Worm (Caenorhabditis elegans) whole organism, L2 larva: ENCODE measurements around the gene T20B12.5.
A peak's percentile ranks its signal among the peaks of the same experiment; 100 is the strongest.

Experiments used
- C34F6.9 ChIP-seq: fragments of 150-350 bp; optimal IDR thresholded peaks from 2 replicates; lab custom pipeline; 2014; ENCODE audit warnings: missing biosample characterization, missing genetic modification characterization
- F13H6.1 ChIP-seq: sonication (generic microtip); optimal IDR thresholded peaks from 2 replicates; lab custom pipeline; 2016; ENCODE audit warnings: missing genetic modification characterization, missing compliant biosample characterization
- R02D3.7 ChIP-seq: fragments of 150-350 bp; optimal IDR thresholded peaks from 2 replicates; lab custom pipeline; 2014; ENCODE audit warnings: missing biosample characterization, missing genetic modification characterization
- Y55F3AM.14 ChIP-seq: fragments of 200-800 bp; sonication (Bioruptor generic); optimal IDR thresholded peaks from 2 replicates; lab custom pipeline; 2018; ENCODE audit warnings: mild to moderate bottlenecking, missing genetic modification characterization, missing compliant biosample characterization
- ZK546.5 ChIP-seq: sonication (generic microtip); optimal IDR thresholded peaks from 2 replicates; lab custom pipeline; 2017; ENCODE audit warnings: missing biosample characterization, missing genetic modification characterization
- alr-1 ChIP-seq: fragments of 150-350 bp; optimal IDR thresholded peaks from 2 replicates; lab custom pipeline; 2014; ENCODE audit warnings: missing biosample characterization, missing genetic modification characterization
- aly-2 ChIP-seq: fragments of 150-350 bp; optimal IDR thresholded peaks from 2 replicates; lab custom pipeline; 2014; ENCODE audit warnings: missing biosample characterization, missing genetic modification characterization
- ama-1 ChIP-seq: fragments of 150-350 bp; optimal IDR thresholded peaks from 2 replicates; lab custom pipeline; 2018; ENCODE audit warnings: inconsistent platforms
- blmp-1 ChIP-seq: sonication (generic microtip); optimal IDR thresholded peaks from 2 replicates; lab custom pipeline; 2017; ENCODE audit warnings: missing genetic modification characterization, mild to moderate bottlenecking, missing compliant biosample characterization, antibody characterized with exemption, moderate library complexity; ENCODE audit not compliant: insufficient read depth
- ceh-16 ChIP-seq: fragments of 150-350 bp; optimal IDR thresholded peaks from 2 replicates; lab custom pipeline; 2014; ENCODE audit warnings: missing biosample characterization, missing genetic modification characterization
- ceh-82 ChIP-seq: fragments of 150-350 bp; optimal IDR thresholded peaks from 2 replicates; lab custom pipeline; 2014; ENCODE audit warnings: missing biosample characterization, missing genetic modification characterization
- crh-2 ChIP-seq: sonication (generic microtip); optimal IDR thresholded peaks from 2 replicates; lab custom pipeline; 2017; ENCODE audit warnings: missing biosample characterization, missing genetic modification characterization
- dmd-4 ChIP-seq: sonication (generic microtip); optimal IDR thresholded peaks from 2 replicates; lab custom pipeline; 2017; ENCODE audit warnings: missing biosample characterization, missing genetic modification characterization
- egl-27 ChIP-seq: sonication (generic microtip); optimal IDR thresholded peaks from 3 replicates; lab custom pipeline; 2017; ENCODE audit warnings: missing biosample characterization, missing genetic modification reagents, missing genetic modification characterization
- elt-1 ChIP-seq: fragments of 150-350 bp; optimal IDR thresholded peaks from 2 replicates; lab custom pipeline; 2014; ENCODE audit warnings: missing biosample characterization, missing genetic modification characterization
- elt-3 ChIP-seq: sonication (generic microtip); optimal IDR thresholded peaks from 2 replicates; lab custom pipeline; 2017; ENCODE audit warnings: missing biosample characterization, missing genetic modification characterization
- fos-1 ChIP-seq: fragments of 150-350 bp; optimal IDR thresholded peaks from 2 replicates; lab custom pipeline; 2014; ENCODE audit warnings: missing biosample characterization, missing genetic modification characterization
- gmeb-1 ChIP-seq: fragments of 150-350 bp; optimal IDR thresholded peaks from 2 replicates; lab custom pipeline; 2014; ENCODE audit warnings: missing biosample characterization, missing genetic modification characterization
- lin-11 ChIP-seq: fragments of 150-350 bp; sonication (generic microtip); optimal IDR thresholded peaks from 2 replicates; lab custom pipeline; 2014; ENCODE audit warnings: missing biosample characterization, missing genetic modification characterization, inconsistent platforms, mixed read lengths
- lin-13 ChIP-seq: fragments of 150-350 bp; optimal IDR thresholded peaks from 2 replicates; lab custom pipeline; 2014; ENCODE audit warnings: missing biosample characterization, missing genetic modification reagents, missing genetic modification characterization
- lin-39 ChIP-seq: fragments of 150-350 bp; optimal IDR thresholded peaks from 2 replicates; lab custom pipeline; 2014; ENCODE audit warnings: missing biosample characterization, missing genetic modification reagents, missing genetic modification characterization
- lsy-2 ChIP-seq, 2 experiments: fragments of 150-350 bp in 1 of 2; sonication (generic microtip) in 1 of 2; optimal IDR thresholded peaks; 2 replicates each; lab custom pipeline; 2014 to 2017; ENCODE audit warnings: missing biosample characterization in 2 of 2, missing genetic modification characterization in 2 of 2
- mab-5 ChIP-seq: fragments of 150-350 bp; optimal IDR thresholded peaks from 2 replicates; lab custom pipeline; 2014; ENCODE audit warnings: missing biosample characterization, missing genetic modification characterization
- mbf-1 ChIP-seq: sonication (generic microtip); optimal IDR thresholded peaks from 2 replicates; lab custom pipeline; 2017; ENCODE audit warnings: missing biosample characterization, missing genetic modification characterization
- mdl-1 ChIP-seq, 2 experiments: fragments of 150-350 bp in 1 of 2; sonication (generic microtip) in 1 of 2; optimal IDR thresholded peaks; 2 replicates each; lab custom pipeline; 2017; ENCODE audit warnings: missing biosample characterization in 2 of 2, missing genetic modification characterization in 2 of 2
- nhr-10 ChIP-seq: sonication (generic microtip); optimal IDR thresholded peaks from 2 replicates; lab custom pipeline; 2017; ENCODE audit warnings: missing biosample characterization, missing genetic modification characterization
- nhr-11 ChIP-seq: fragments of 150-350 bp; optimal IDR thresholded peaks from 2 replicates; lab custom pipeline; 2014; ENCODE audit warnings: missing biosample characterization, missing genetic modification characterization
- nhr-12 ChIP-seq: fragments of 150-350 bp; optimal IDR thresholded peaks from 2 replicates; lab custom pipeline; 2014; ENCODE audit warnings: missing biosample characterization, missing genetic modification characterization
- nhr-129 ChIP-seq: fragments of 150-350 bp; optimal IDR thresholded peaks from 2 replicates; lab custom pipeline; 2014; ENCODE audit warnings: missing biosample characterization, missing genetic modification characterization
- nhr-21 ChIP-seq: fragments of 150-350 bp; optimal IDR thresholded peaks from 2 replicates; lab custom pipeline; 2014; ENCODE audit warnings: missing biosample characterization, missing genetic modification characterization
- nhr-23 ChIP-seq: fragments of 150-350 bp; optimal IDR thresholded peaks from 2 replicates; lab custom pipeline; 2014; ENCODE audit warnings: missing biosample characterization, missing genetic modification reagents, missing genetic modification characterization
- nhr-237 ChIP-seq: fragments of 150-350 bp; optimal IDR thresholded peaks from 2 replicates; lab custom pipeline; 2014; ENCODE audit warnings: missing biosample characterization, missing genetic modification characterization
- nhr-25 ChIP-seq: fragments of 150-350 bp; sonication (generic microtip); optimal IDR thresholded peaks from 3 replicates; lab custom pipeline; 2014; ENCODE audit warnings: missing biosample characterization, missing genetic modification characterization
- nhr-6 ChIP-seq: fragments of 150-350 bp; optimal IDR thresholded peaks from 2 replicates; lab custom pipeline; 2014; ENCODE audit warnings: missing biosample characterization, missing genetic modification characterization
- nhr-77 ChIP-seq: fragments of 150-350 bp; optimal IDR thresholded peaks from 2 replicates; lab custom pipeline; 2014; ENCODE audit warnings: missing biosample characterization, missing genetic modification characterization
- peb-1 ChIP-seq: fragments of 150-350 bp; optimal IDR thresholded peaks from 2 replicates; lab custom pipeline; 2014; ENCODE audit warnings: missing biosample characterization, missing genetic modification characterization
- sem-4 ChIP-seq: fragments of 150-350 bp; optimal IDR thresholded peaks from 2 replicates; lab custom pipeline; 2014; ENCODE audit warnings: missing biosample characterization, missing genetic modification reagents, missing genetic modification characterization
- skn-1 ChIP-seq: sonication (generic microtip); optimal IDR thresholded peaks from 2 replicates; lab custom pipeline; 2017; ENCODE audit warnings: missing biosample characterization, missing genetic modification characterization
- sma-3 ChIP-seq: sonication (generic microtip); optimal IDR thresholded peaks from 2 replicates; lab custom pipeline; 2016; ENCODE audit warnings: missing genetic modification reagents, missing genetic modification characterization, missing compliant biosample characterization
- sma-9 ChIP-seq, 2 experiments: fragments of 150-350 bp in 1 of 2; sonication (generic microtip) in 1 of 2; optimal IDR thresholded peaks; 2 replicates each; lab custom pipeline; 2014 to 2016; ENCODE audit warnings: missing genetic modification characterization in 2 of 2, mild to moderate bottlenecking in 1 of 2, missing biosample characterization in 1 of 2, missing compliant biosample characterization in 1 of 2, missing genetic modification reagents in 1 of 2, moderate library complexity in 1 of 2
- snpc-4 ChIP-seq: fragments of 150-350 bp; optimal IDR thresholded peaks from 2 replicates; lab custom pipeline; 2014; ENCODE audit warnings: missing biosample characterization, missing genetic modification characterization
- unc-39 ChIP-seq: fragments of 150-350 bp; optimal IDR thresholded peaks from 2 replicates; lab custom pipeline; 2014; ENCODE audit warnings: missing biosample characterization, missing genetic modification characterization
- unc-55 ChIP-seq: fragments of 150-350 bp; sonication (generic microtip); optimal IDR thresholded peaks from 3 replicates; lab custom pipeline; 2014; ENCODE audit warnings: missing biosample characterization, missing genetic modification reagents, missing genetic modification characterization
- unc-62 ChIP-seq: fragments of 150-350 bp; optimal IDR thresholded peaks from 2 replicates; lab custom pipeline; 2014; ENCODE audit warnings: missing biosample characterization, missing genetic modification reagents, missing genetic modification characterization
- zag-1 ChIP-seq: fragments of 150-350 bp; optimal IDR thresholded peaks from 2 replicates; lab custom pipeline; 2014; ENCODE audit warnings: missing biosample characterization, missing genetic modification characterization
- ztf-1 ChIP-seq: fragments of 200-800 bp; sonication (Bioruptor generic); conservative IDR thresholded peaks from 2 replicates; pipeline ENCODE4 v1.3.6; 2022; ENCODE audit warnings: missing genetic modification characterization, missing compliant biosample characterization
- ztf-11 ChIP-seq: sonication (generic microtip); optimal IDR thresholded peaks from 2 replicates; lab custom pipeline; 2017; ENCODE audit warnings: missing biosample characterization, missing genetic modification characterization
- ztf-4 ChIP-seq: fragments of 150-350 bp; optimal IDR thresholded peaks from 2 replicates; lab custom pipeline; 2014; ENCODE audit warnings: missing biosample characterization, missing genetic modification characterization

T20B12.5 gene

ce11 chrIII:7387359-7387758, 20.4 kb upstream of the T20B12.5 start:
- no peak for TF ChIP-seq elt-3
- TF ChIP-seq nhr-11: no peak
- TF ChIP-seq aly-2 (tag; lab: Kevin White, UChicago): no peak
- TF ChIP-seq ceh-16 (tag; lab: Kevin White, UChicago): no peak
- no peak for TF ChIP-seq nhr-237 (tag; lab: Kevin White, UChicago)
- TF ChIP-seq elt-1 (tag; lab: Kevin White, UChicago): no peak
- TF ChIP-seq nhr-23: no peak
- TF ChIP-seq egl-27 (tag; lab: Kevin White, UChicago): no peak
- no peak for TF ChIP-seq skn-1 (tag; lab: Kevin White, UChicago)
- no peak for TF ChIP-seq nhr-25 (tag; lab: Kevin White, UChicago)
- TF ChIP-seq dmd-4 (tag; lab: Kevin White, UChicago): no peak
- no peak for TF ChIP-seq lin-39 (tag; lab: Kevin White, UChicago)
- no peak for TF ChIP-seq mbf-1 (tag; lab: Kevin White, UChicago)
- peak; percentile 55 to 56 for TF ChIP-seq lsy-2 (tag; optimal IDR thresholded peaks at IDR 0.05; lab: Kevin White, UChicago)
- TF ChIP-seq sem-4 (tag; lab: Kevin White, UChicago): no peak
- TF ChIP-seq snpc-4: peak; percentile 38
- no peak for TF ChIP-seq ZK546.5
- TF ChIP-seq crh-2 (tag; lab: Kevin White, UChicago): peak; percentile 62
- TF ChIP-seq nhr-12 (tag; lab: Kevin White, UChicago): no peak
- TF ChIP-seq nhr-6 (tag; lab: Kevin White, UChicago): no peak
- TF ChIP-seq lin-13: no peak
- peak; percentile 56 for TF ChIP-seq gmeb-1
- peak; percentile 55 for TF ChIP-seq C34F6.9 (tag; lab: Kevin White, UChicago)
- TF ChIP-seq F13H6.1 (tag; lab: Kevin White, UChicago): peak; percentile 71
- peak; percentile 33 for TF ChIP-seq fos-1
- no peak for TF ChIP-seq blmp-1 (tag; lab: Kevin White, UChicago)
- TF ChIP-seq ztf-1 (GFP tag; lab: Robert Waterston, UW): no peak
- TF ChIP-seq mdl-1 (tag; optimal IDR thresholded peaks at IDR 0.05; lab: Kevin White, UChicago): peak in 1 of 2 experiments; percentile 36
- TF ChIP-seq ceh-82 (tag; lab: Kevin White, UChicago): no peak
- no peak for TF ChIP-seq nhr-77 (tag; lab: Kevin White, UChicago)
- peak; percentile 53 for TF ChIP-seq unc-55 (GFP tag; lab: Kevin White, UChicago)
- peak; percentile 27 for TF ChIP-seq ztf-4 (tag; lab: Kevin White, UChicago)
- no peak for TF ChIP-seq R02D3.7 (tag; lab: Kevin White, UChicago)
- TF ChIP-seq Y55F3AM.14 (GFP tag; lab: Kevin White, UChicago): peak; percentile 99
- no peak for TF ChIP-seq nhr-10 (tag; lab: Kevin White, UChicago)
- peak; percentile 30 for TF ChIP-seq nhr-129 (tag; lab: Kevin White, UChicago)
- no peak for TF ChIP-seq unc-62 (GFP tag; lab: Kevin White, UChicago)
- no peak for TF ChIP-seq ama-1 (lab: Kevin White, UChicago)
- TF ChIP-seq sma-9 (GFP tag; optimal IDR thresholded peaks at IDR 0.05; lab: Kevin White, UChicago): peak; percentile 57
- TF ChIP-seq sma-9 (tag; optimal IDR thresholded peaks at IDR 0.05; lab: Kevin White, UChicago): no peak
- TF ChIP-seq nhr-21 (tag; lab: Kevin White, UChicago): peak; percentile 11
- peak; percentile 44 for TF ChIP-seq zag-1 (tag; lab: Kevin White, UChicago)
- no peak for TF ChIP-seq alr-1 (tag; lab: Kevin White, UChicago)
- no peak for TF ChIP-seq sma-3 (GFP tag; lab: Kevin White, UChicago)
- TF ChIP-seq ztf-11: no peak
- TF ChIP-seq unc-39 (tag; lab: Kevin White, UChicago): no peak
- no peak for TF ChIP-seq mab-5 (tag; lab: Kevin White, UChicago)
- peak; percentile 72 for TF ChIP-seq lin-11 (tag; lab: Kevin White, UChicago)
- no peak for TF ChIP-seq peb-1
